Worm (Caenorhabditis elegans) whole organism, young adult: ENCODE data around the gene pqn-27.

ENCODE experiments used
- F10E7.11 ChIP-seq: sonication (generic microtip); optimal IDR thresholded peaks from 2 replicates; lab custom pipeline; 2017; ENCODE audit warnings: mild to moderate bottlenecking, missing genetic modification characterization, moderate library complexity, missing compliant biosample characterization
- F22D6.2 ChIP-seq: sonication (generic microtip); optimal IDR thresholded peaks from 2 replicates; lab custom pipeline; 2016; ENCODE audit warnings: mild to moderate bottlenecking, missing genetic modification characterization, missing compliant biosample characterization
- F23B12.7 ChIP-seq: sonication (generic microtip); optimal IDR thresholded peaks from 2 replicates; lab custom pipeline; 2017; ENCODE audit warnings: missing genetic modification characterization, mild to moderate bottlenecking, missing compliant biosample characterization, antibody characterized with exemption, moderate library complexity; ENCODE audit not compliant: insufficient read depth
- F57C9.4 ChIP-seq: sonication (generic microtip); optimal IDR thresholded peaks from 2 replicates; lab custom pipeline; 2017; ENCODE audit warnings: mild to moderate bottlenecking, missing genetic modification characterization, missing compliant biosample characterization
- K11D2.4 ChIP-seq: fragments of 200-800 bp; sonication (Bioruptor generic); IDR thresholded peaks from 2 replicates; pipeline ENCODE4 v1.3.6; 2022; ENCODE audit warnings: missing genetic modification reagents, missing genetic modification characterization, missing compliant biosample characterization
- T26A5.8 ChIP-seq: sonication (generic microtip); optimal IDR thresholded peaks from 2 replicates; lab custom pipeline; 2016; ENCODE audit warnings: missing genetic modification characterization, missing compliant biosample characterization
- ama-1 ChIP-seq, 3 experiments: fragments of 150-350 bp in 1 of 3; sonication (generic microtip) in 2 of 3; optimal IDR thresholded peaks; 2 replicates each; lab custom pipeline; 2014 to 2018; ENCODE audit warnings: missing biosample characterization in 2 of 3, missing genetic modification characterization in 2 of 3, missing genetic modification reagents in 2 of 3
- atf-7 ChIP-seq: sonication (generic microtip); optimal IDR thresholded peaks from 2 replicates; lab custom pipeline; 2017; ENCODE audit warnings: mild to moderate bottlenecking, missing genetic modification characterization, missing compliant biosample characterization
- bed-1 ChIP-seq: fragments of 200-800 bp; sonication (Bioruptor generic); IDR thresholded peaks from 2 replicates; pipeline ENCODE4 v1.3.6; 2022; ENCODE audit warnings: missing genetic modification reagents, missing genetic modification characterization, missing compliant biosample characterization
- ccch-3 ChIP-seq: fragments of 200-800 bp; sonication (Bioruptor generic); optimal IDR thresholded peaks from 2 replicates; lab custom pipeline; 2018; ENCODE audit warnings: mild to moderate bottlenecking, missing genetic modification characterization, missing compliant biosample characterization
- cebp-1 ChIP-seq, 2 experiments: fragments of 200-800 bp in 1 of 2; sonication (Bioruptor generic) in 1 of 2; sonication (generic microtip) in 1 of 2; IDR thresholded peaks in 1 of 2; optimal IDR thresholded peaks in 1 of 2; 2 replicates each; pipeline versions ENCODE4 v1.3.6 to Lab custom; 2017 to 2022; ENCODE audit warnings: missing compliant biosample characterization in 2 of 2, missing genetic modification characterization in 2 of 2, mild to moderate bottlenecking in 1 of 2, missing genetic modification reagents in 1 of 2, moderate library complexity in 1 of 2
- ceh-27 ChIP-seq: fragments of 200-800 bp; sonication (Bioruptor generic); optimal IDR thresholded peaks from 2 replicates; lab custom pipeline; 2018; ENCODE audit warnings: mild to moderate bottlenecking, missing genetic modification characterization, moderate library complexity, missing compliant biosample characterization
- dox-1 ChIP-seq: fragments of 200-800 bp; sonication (Bioruptor generic); IDR thresholded peaks from 2 replicates; pipeline ENCODE4 v1.3.6; 2022; ENCODE audit warnings: missing genetic modification reagents, missing genetic modification characterization, missing compliant biosample characterization
- egrh-3 ChIP-seq: fragments of 200-800 bp; sonication (Bioruptor generic); IDR thresholded peaks from 2 replicates; pipeline ENCODE4 v1.3.6; 2022; ENCODE audit warnings: missing genetic modification reagents, missing genetic modification characterization, missing compliant biosample characterization
- fkh-3 ChIP-seq: sonication (generic microtip); optimal IDR thresholded peaks from 2 replicates; lab custom pipeline; 2016; ENCODE audit warnings: mild to moderate bottlenecking, missing genetic modification characterization, missing compliant biosample characterization
- gei-17 ChIP-seq: fragments of 200-800 bp; sonication (Bioruptor generic); optimal IDR thresholded peaks from 2 replicates; lab custom pipeline; 2018; ENCODE audit warnings: mild to moderate bottlenecking, missing genetic modification characterization, missing compliant biosample characterization
- hmg-20 ChIP-seq: fragments of 200-800 bp; sonication (Bioruptor generic); IDR thresholded peaks from 2 replicates; pipeline ENCODE4 v1.3.6; 2022; ENCODE audit warnings: missing genetic modification reagents, missing genetic modification characterization, missing compliant biosample characterization
- lag-1 ChIP-seq: fragments of 200-800 bp; sonication (Bioruptor generic); IDR thresholded peaks from 2 replicates; pipeline ENCODE4 v1.3.6; 2022; ENCODE audit warnings: missing genetic modification reagents, missing genetic modification characterization, missing compliant biosample characterization
- lin-35 ChIP-seq, 3 experiments: fragments of 150-350 bp in 2 of 3; sonication (generic microtip) in 1 of 3; optimal IDR thresholded peaks; 2 replicates each; lab custom pipeline; 2014 to 2018; ENCODE audit warnings: missing biosample characterization in 3 of 3, missing genetic modification characterization in 3 of 3, missing genetic modification reagents in 3 of 3
- lin-40 ChIP-seq: sonication (generic microtip); optimal IDR thresholded peaks from 2 replicates; lab custom pipeline; 2016; ENCODE audit warnings: missing genetic modification characterization, mild to moderate bottlenecking, missing compliant biosample characterization, missing genotype, missing genetic modification reagents
- mes-4 ChIP-seq: sonication (generic microtip); optimal IDR thresholded peaks from 2 replicates; lab custom pipeline; 2016; ENCODE audit warnings: missing genotype, missing genetic modification characterization, missing compliant biosample characterization
- nfya-1 ChIP-seq: sonication (generic microtip); optimal IDR thresholded peaks from 2 replicates; lab custom pipeline; 2017; ENCODE audit warnings: antibody characterized with exemption, missing compliant biosample characterization, missing genetic modification characterization, borderline replicate concordance; ENCODE audit not compliant: insufficient read depth
- nfyb-1 ChIP-seq: fragments of 200-800 bp; sonication (Bioruptor generic); IDR thresholded peaks from 2 replicates; pipeline ENCODE4 v1.3.6; 2022; ENCODE audit warnings: missing genetic modification reagents, missing genetic modification characterization, missing compliant biosample characterization
- nhr-80 ChIP-seq: sonication (generic microtip); optimal IDR thresholded peaks from 2 replicates; lab custom pipeline; 2016; ENCODE audit warnings: missing genetic modification characterization, missing compliant biosample characterization
- pbrm-1 ChIP-seq: fragments of 200-800 bp; sonication (Bioruptor generic); IDR thresholded peaks from 2 replicates; pipeline ENCODE4 v1.3.6; 2022; ENCODE audit warnings: missing genetic modification reagents, missing genetic modification characterization, missing compliant biosample characterization
- rpc-1 ChIP-seq, 2 experiments: fragments of 150-350 bp in 1 of 2; sonication (generic microtip) in 1 of 2; optimal IDR thresholded peaks; 2 replicates each; lab custom pipeline; 2014 to 2018; ENCODE audit warnings: missing biosample characterization in 1 of 2, missing genetic modification characterization in 1 of 2, missing genetic modification reagents in 1 of 2, missing genotype in 1 of 2
- snpc-1.1 ChIP-seq: sonication (generic microtip); optimal IDR thresholded peaks from 2 replicates; lab custom pipeline; 2017; ENCODE audit warnings: missing genetic modification characterization, mild to moderate bottlenecking, missing compliant biosample characterization, antibody characterized with exemption, moderate library complexity, missing genotype, missing genetic modification reagents; ENCODE audit not compliant: insufficient read depth
- snpc-3.4 ChIP-seq: sonication (generic microtip); optimal IDR thresholded peaks from 2 replicates; lab custom pipeline; 2017; ENCODE audit warnings: missing genetic modification characterization, mild to moderate bottlenecking, missing compliant biosample characterization, antibody characterized with exemption, moderate library complexity, missing genotype, missing genetic modification reagents
- snpc-4 ChIP-seq, 5 experiments: fragments of 150-350 bp in 1 of 5; sonication (generic microtip) in 4 of 5; optimal IDR thresholded peaks; 2 replicates each; lab custom pipeline; 2014 to 2018; ENCODE audit warnings: missing genetic modification characterization in 5 of 5, missing biosample characterization in 3 of 5, antibody characterized with exemption in 2 of 5, mild to moderate bottlenecking in 2 of 5, missing compliant biosample characterization in 2 of 5, missing genotype in 2 of 5, moderate library complexity in 2 of 5, missing genetic modification reagents in 1 of 5
- tbp1 ChIP-seq: fragments of 200-800 bp; sonication (Bioruptor generic); optimal IDR thresholded peaks from 2 replicates; lab custom pipeline; 2018; ENCODE audit warnings: mild to moderate bottlenecking, missing genetic modification characterization, missing compliant biosample characterization
- unc-62 ChIP-seq: fragments of 150-350 bp; optimal IDR thresholded peaks from 2 replicates; lab custom pipeline; 2014; ENCODE audit warnings: missing biosample characterization, missing genetic modification reagents, missing genetic modification characterization
- xnd-1 ChIP-seq: sonication (generic microtip); optimal IDR thresholded peaks from 2 replicates; lab custom pipeline; 2016; ENCODE audit warnings: missing genotype, missing genetic modification reagents, missing genetic modification characterization, missing compliant biosample characterization
- ztf-3 ChIP-seq: fragments of 200-800 bp; sonication (Bioruptor generic); optimal IDR thresholded peaks from 2 replicates; lab custom pipeline; 2018; ENCODE audit warnings: mild to moderate bottlenecking, missing genetic modification characterization, missing compliant biosample characterization

Gene pqn-27

DNA sequence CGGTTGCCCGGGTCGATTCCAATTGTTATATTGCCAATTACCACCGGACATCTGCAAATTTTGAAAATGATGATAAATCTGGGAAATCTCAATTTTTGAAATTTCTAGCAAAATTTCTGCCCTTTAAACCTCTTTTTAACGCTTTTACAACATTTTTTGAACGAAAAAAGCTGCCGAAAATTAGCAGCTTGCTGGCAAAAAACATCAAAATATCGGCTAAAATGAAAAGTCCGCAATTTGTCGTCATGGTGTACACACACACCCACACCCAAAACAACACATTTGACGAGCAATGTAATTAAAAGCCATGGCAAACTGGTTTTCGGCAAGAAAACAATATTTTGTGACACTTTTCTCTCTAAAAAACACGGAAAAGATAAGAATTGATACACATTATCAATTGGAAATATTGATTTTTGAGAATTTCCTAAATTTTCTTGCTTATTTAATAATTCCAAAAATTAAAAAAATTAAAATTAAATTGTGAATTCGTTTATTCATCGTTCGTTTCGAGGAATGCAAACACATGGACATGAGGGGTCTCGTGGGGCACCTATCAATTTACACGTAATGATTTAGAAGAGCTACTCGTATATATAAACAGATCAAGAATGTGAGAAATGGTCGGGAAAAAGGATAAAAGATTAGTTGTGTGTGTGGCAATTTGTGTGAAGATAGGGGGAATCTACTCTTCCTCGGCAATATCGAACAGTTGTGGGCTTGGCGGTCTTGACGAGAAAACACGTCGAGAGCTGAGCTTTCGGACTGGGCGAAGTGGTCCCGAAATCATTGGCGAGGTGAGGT is at the start of gene pqn-27 (continued):
- TF ChIP-seq snpc-4 (GFP tag; optimal IDR thresholded peaks at IDR 0.05; lab: Kevin White, UChicago): no peak
- TF ChIP-seq snpc-4 (tag; optimal IDR thresholded peaks at IDR 0.05; lab: Kevin White, UChicago): peak in 1 of 4 experiments; percentile 46
- peak; percentile 97 for TF ChIP-seq ama-1 (optimal IDR thresholded peaks at IDR 0.05; lab: Kevin White, UChicago)
- TF ChIP-seq ama-1 (GFP tag; optimal IDR thresholded peaks at IDR 0.05; lab: Kevin White, UChicago): peak in 1 of 2 experiments; percentile 39
- TF ChIP-seq nfyb-1 (GFP tag; lab: Robert Waterston, UW): peak; percentile 63
- TF ChIP-seq xnd-1: no peak
- peak in 1 of 3 experiments; percentile 54 for TF ChIP-seq lin-35 (GFP tag; optimal IDR thresholded peaks at IDR 0.05; lab: Kevin White, UChicago)
- TF ChIP-seq unc-62 (GFP tag; lab: Kevin White, UChicago): no peak
- TF ChIP-seq rpc-1 (optimal IDR thresholded peaks at IDR 0.05; lab: Kevin White, UChicago): no peak
- no peak for TF ChIP-seq rpc-1 (tag; optimal IDR thresholded peaks at IDR 0.05; lab: Kevin White, UChicago)
- peak; percentile 39 for TF ChIP-seq ztf-3 (GFP tag; lab: Kevin White, UChicago)
- TF ChIP-seq cebp-1 (GFP tag; IDR thresholded peaks at IDR 0.05; lab: Robert Waterston, UW): no peak
- peak; percentile 50 for TF ChIP-seq cebp-1 (tag; optimal IDR thresholded peaks at IDR 0.05; lab: Kevin White, UChicago)
- 0 out of 2 replicates have a peak, but pooled peaks have one; percentile 27 for TF ChIP-seq hmg-20
- peak; percentile 48 for TF ChIP-seq tbp1 (GFP tag; lab: Kevin White, UChicago)
- no peak for TF ChIP-seq F22D6.2 (tag; lab: Kevin White, UChicago)
- peak; percentile 16 for TF ChIP-seq F10E7.11 (tag; lab: Kevin White, UChicago)
- peak; percentile 79 for TF ChIP-seq lin-40 (tag; lab: Kevin White, UChicago)
- TF ChIP-seq F23B12.7 (tag; lab: Kevin White, UChicago): peak; percentile 50
- peak; percentile 40; the same call in 1 of the 2 replicates for TF ChIP-seq K11D2.4 (GFP tag; lab: Robert Waterston, UW)
- no peak for TF ChIP-seq bed-1 (GFP tag; lab: Robert Waterston, UW)
- TF ChIP-seq snpc-3.4 (tag; lab: Kevin White, UChicago): peak; percentile 8
- no peak for TF ChIP-seq mes-4
- peak; percentile 81 for TF ChIP-seq atf-7 (tag; lab: Kevin White, UChicago)
- no peak for TF ChIP-seq ccch-3 (GFP tag; lab: Kevin White, UChicago)
- no peak for TF ChIP-seq F57C9.4
- TF ChIP-seq dox-1: peak; percentile 46
- no peak for TF ChIP-seq nfya-1 (tag; lab: Kevin White, UChicago)
- TF ChIP-seq lag-1 (GFP tag; lab: Robert Waterston, UW): no peak
- no peak for TF ChIP-seq egrh-3 (GFP tag; lab: Robert Waterston, UW)
- peak; percentile 40 for TF ChIP-seq gei-17 (GFP tag; lab: Kevin White, UChicago)
- TF ChIP-seq T26A5.8 (tag; lab: Kevin White, UChicago): peak; percentile 23
- TF ChIP-seq ceh-27 (GFP tag; lab: Kevin White, UChicago): no peak

- TF ChIP-seq nhr-80: peak; percentile 42
- no peak for TF ChIP-seq fkh-3 (tag; lab: Kevin White, UChicago)
- TF ChIP-seq pbrm-1 (GFP tag; lab: Robert Waterston, UW): no peak
- TF ChIP-seq, all 124 proteins: peak for 1
Observed at ce11 chrII:13508607-13509006, 48.2 kb upstream of the pqn-27 start.

DNA sequence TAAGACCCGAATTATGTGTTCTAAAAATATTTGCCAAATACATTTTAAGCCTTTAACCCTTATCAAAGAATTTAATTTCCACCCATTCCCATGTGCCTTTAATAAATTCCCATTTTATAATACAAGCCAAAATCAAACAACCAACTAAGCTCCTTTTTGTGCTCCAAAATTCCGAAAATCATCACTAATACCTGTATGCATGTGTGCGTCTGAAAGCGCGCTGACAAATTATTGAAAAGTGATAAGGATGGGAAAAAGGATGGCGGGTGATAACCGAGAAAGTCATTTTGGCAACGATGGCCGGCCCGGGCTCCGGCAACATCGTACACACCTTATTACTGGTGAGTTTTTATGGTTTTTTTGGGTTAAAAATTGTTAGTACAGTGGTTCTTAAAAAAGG is 47.1 kb upstream of the pqn-27 start, which contains the start of gene nep-17:
TSS of gene nep-17 (plus strand) at position 285 of the 400 bp plus-strand sequence.
- TF ChIP-seq nhr-80 (peak; percentile 68), snpc-1.1 (no peak)
